Worm (Caenorhabditis elegans): ENCODE measurements around the gene Y69A2AR.1.
A peak's percentile ranks its signal among the peaks of the same experiment; 100 is the strongest.

Y69A2AR.1 gene

DNA sequence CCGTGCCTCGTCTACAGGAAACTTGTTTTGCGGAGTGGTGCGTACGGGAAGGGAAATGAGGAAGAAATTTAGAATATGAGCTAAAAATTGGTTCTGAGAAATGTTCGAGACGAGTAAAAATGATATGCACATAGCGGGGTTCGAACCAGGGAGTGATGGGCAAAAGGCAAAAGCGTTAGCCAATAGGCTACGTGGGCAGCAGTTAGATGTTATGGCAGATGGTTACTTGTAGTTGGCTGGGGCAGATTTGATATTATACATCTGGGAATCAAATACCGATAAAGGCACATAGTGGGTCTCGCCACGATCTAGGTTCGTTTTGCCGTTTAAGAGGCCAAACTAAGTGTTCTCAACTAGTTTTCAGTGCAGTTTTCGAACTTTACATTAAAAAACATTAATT, 9.5 kb upstream of the Y69A2AR.1 start (continued):
- TF ChIP-seq F55B11.4 (tag; optimal IDR thresholded peaks at IDR 0.05; ENCODE audit: borderline replicate concordance, insufficient read depth) (no peak), lin-54 (GFP tag; optimal IDR thresholded peaks at IDR 0.05) (peak; percentile 52), cebp-1 (GFP tag; IDR thresholded peaks at IDR 0.05) (no peak), cebp-1 (tag; optimal IDR thresholded peaks at IDR 0.05) (peak; percentile 51), F52B5.7 (tag; optimal IDR thresholded peaks at IDR 0.05) (no peak), zim-3 (tag; optimal IDR thresholded peaks at IDR 0.05) (no peak), nfya-1 (tag; optimal IDR thresholded peaks at IDR 0.05; ENCODE audit: borderline replicate concordance, insufficient read depth) (no peak), C17E4.6 (GFP tag; IDR thresholded peaks at IDR 0.05) (0 out of 2 replicates have a peak, but pooled peaks have one; percentile 13), attf-6 (GFP tag; IDR thresholded peaks at IDR 0.05) (no peak), ceh-79 (tag; optimal IDR thresholded peaks at IDR 0.05) (no peak), ceh-40 (GFP tag; IDR thresholded peaks at IDR 0.05) (0 out of 2 replicates have a peak, but pooled peaks have one; percentile 30), akir-1 (GFP tag; optimal IDR thresholded peaks at IDR 0.05) (no peak), pbrm-1 (GFP tag; IDR thresholded peaks at IDR 0.05) (0 out of 2 replicates have a peak, but pooled peaks have one; percentile 43), K12H6.12 (tag; optimal IDR thresholded peaks at IDR 0.05) (no peak), aptf-2 (GFP tag; conservative IDR thresholded peaks at IDR 0.05) (no peak), B0019.2 (GFP tag; conservative IDR thresholded peaks at IDR 0.05) (no peak), attf-5 (GFP tag; optimal IDR thresholded peaks at IDR 0.05) (peak; percentile 17), F10E7.11 (tag; optimal IDR thresholded peaks at IDR 0.05) (no peak), F23B12.7 (tag; optimal IDR thresholded peaks at IDR 0.05; ENCODE audit: insufficient read depth) (no peak), sptf-2 (GFP tag; optimal IDR thresholded peaks at IDR 0.05) (peak; percentile 42), Y53G8AR.9 (GFP tag; conservative IDR thresholded peaks at IDR 0.05) (0 out of 2 replicates have a peak, but pooled peaks have one; percentile 22), lsl-1 (GFP tag; optimal IDR thresholded peaks at IDR 0.05) (peak; percentile 24), lin-35 (GFP tag; optimal IDR thresholded peaks at IDR 0.05) (no peak), Y95B8A.8 (GFP tag; IDR thresholded peaks at IDR 0.05) (no peak), atf-7 (tag; optimal IDR thresholded peaks at IDR 0.05) (no peak), chd-7 (tag; optimal IDR thresholded peaks at IDR 0.05) (peak; percentile 46), attf-3 (GFP tag; conservative IDR thresholded peaks at IDR 0.05) (peak; percentile 36; the same call in 1 of the 2 replicates), die-1 (tag; optimal IDR thresholded peaks at IDR 0.05) (peak; percentile 93), C06A6.2 (GFP tag; conservative IDR thresholded peaks at IDR 0.05) (no peak), Y67H2A.10 (GFP tag; conservative IDR thresholded peaks at IDR 0.05) (no peak; the same call in 1 of the 2 replicates), B0261.1 (tag; optimal IDR thresholded peaks at IDR 0.05) (peak; percentile 87), K11D2.4 (GFP tag; IDR thresholded peaks at IDR 0.05) (no peak), unc-62 (GFP tag; optimal IDR thresholded peaks at IDR 0.05) (no peak), sdz-38 (tag; optimal IDR thresholded peaks at IDR 0.05) (no peak), athp-1 (tag; optimal IDR thresholded peaks at IDR 0.05) (peak; percentile 60), lag-1 (GFP tag; IDR thresholded peaks at IDR 0.05) (no peak), zfh-2 (GFP tag; conservative IDR thresholded peaks at IDR 0.05) (no peak), rcor-1 (GFP tag; IDR thresholded peaks at IDR 0.05) (0 out of 2 replicates have a peak, but pooled peaks have one; percentile 28), him-1 (tag; optimal IDR thresholded peaks at IDR 0.05) (no peak), T07F8.4 (tag; optimal IDR thresholded peaks at IDR 0.05) (peak; percentile 61), ets-4 (GFP tag; optimal IDR thresholded peaks at IDR 0.05) (no peak), dpl-1 (GFP tag; optimal IDR thresholded peaks at IDR 0.05) (no peak), hsf-1 (GFP tag; IDR thresholded peaks at IDR 0.05) (0 out of 2 replicates have a peak, but pooled peaks have one; percentile 46), mcd-1 (GFP tag; IDR thresholded peaks at IDR 0.05) (0 out of 2 replicates have a peak, but pooled peaks have one; percentile 26), somi-1 (GFP tag; optimal IDR thresholded peaks at IDR 0.05) (no peak), nhr-90 (tag; optimal IDR thresholded peaks at IDR 0.05) (peak; percentile 83), madf-8 (GFP tag; conservative IDR thresholded peaks at IDR 0.05) (no peak), lir-1 (GFP tag; conservative IDR thresholded peaks at IDR 0.05) (no peak)

Measured in whole organism, young adult.